Worm (Caenorhabditis elegans): ENCODE data around the gene spp-1.

ce11 chrIII:10361456-10361855 is 6.0 kb upstream of the spp-1 start:
- TF ChIP-seq lsy-12 (tag; optimal IDR thresholded peaks at IDR 0.05) (no peak), unc-62 (GFP tag; optimal IDR thresholded peaks at IDR 0.05) (no peak), nhr-67 (tag; optimal IDR thresholded peaks at IDR 0.05) (no peak), tbx-2 (tag; optimal IDR thresholded peaks at IDR 0.05) (no peak), pqm-1 (tag; optimal IDR thresholded peaks at IDR 0.05) (no peak), skn-1 (tag; optimal IDR thresholded peaks at IDR 0.05) (no peak), nhr-76 (tag; optimal IDR thresholded peaks at IDR 0.05) (no peak), elt-3 (tag; optimal IDR thresholded peaks at IDR 0.05) (no peak), nhr-25 (tag; optimal IDR thresholded peaks at IDR 0.05) (no peak), elt-1 (tag; optimal IDR thresholded peaks at IDR 0.05) (no peak), sea-2 (GFP tag; optimal IDR thresholded peaks at IDR 0.05) (no peak), nhr-28 (tag; optimal IDR thresholded peaks at IDR 0.05) (no peak), nhr-11 (tag; optimal IDR thresholded peaks at IDR 0.05) (no peak)
